Fruit fly (Drosophila melanogaster) whole organism, embryonic: Measurements from ENCODE around the gene CG44139.
A peak's percentile ranks its signal among the peaks of the same experiment; 100 is the strongest.

Experiments
- CG11723 ChIP-seq: fragments of 200-800 bp; sonication (Bioruptor generic); optimal IDR thresholded peaks from 2 replicates; lab custom pipeline; 2017; ENCODE audit warnings: missing biosample characterization, mild to moderate bottlenecking, missing genetic modification characterization
- CG12071 ChIP-seq: fragments of 200-800 bp; sonication (Bioruptor generic); optimal IDR thresholded peaks from 3 replicates; lab custom pipeline; 2018; ENCODE audit warnings: missing biosample characterization, mild to moderate bottlenecking, missing genetic modification characterization
- CG13424 ChIP-seq: fragments of 200-800 bp; sonication (Bioruptor generic); optimal IDR thresholded peaks from 2 replicates; lab custom pipeline; 2019; ENCODE audit warnings: missing biosample characterization, mild to moderate bottlenecking, missing genetic modification characterization, moderate library complexity
- CG13894 ChIP-seq: fragments of 200-800 bp; sonication (Bioruptor generic); optimal IDR thresholded peaks from 3 replicates; lab custom pipeline; 2018; ENCODE audit warnings: missing biosample characterization, mild to moderate bottlenecking, missing genetic modification characterization, moderate library complexity
- CG1602 ChIP-seq: fragments of 200-800 bp; sonication (Bioruptor generic); optimal IDR thresholded peaks from 3 replicates; lab custom pipeline; 2016; ENCODE audit warnings: missing biosample characterization, missing genetic modification characterization
- CG16815 ChIP-seq: fragments of 200-800 bp; sonication (Bioruptor generic); optimal IDR thresholded peaks from 3 replicates; lab custom pipeline; 2017; ENCODE audit warnings: missing biosample characterization, mild to moderate bottlenecking, missing genetic modification characterization
- CG17359 ChIP-seq: fragments of 200-800 bp; sonication (Bioruptor generic); optimal IDR thresholded peaks from 3 replicates; lab custom pipeline; 2018; ENCODE audit warnings: missing biosample characterization, mild to moderate bottlenecking, missing genetic modification characterization, moderate library complexity
- CG17568 ChIP-seq: fragments of 200-800 bp; sonication (Bioruptor generic); optimal IDR thresholded peaks from 2 replicates; lab custom pipeline; 2018; ENCODE audit warnings: missing biosample characterization, mild to moderate bottlenecking, missing genetic modification characterization, moderate library complexity
- CG17829 ChIP-seq: fragments of 200-800 bp; optimal IDR thresholded peaks from 2 replicates; lab custom pipeline; 2019; ENCODE audit warnings: missing biosample characterization, mild to moderate bottlenecking, missing genetic modification characterization, moderate library complexity
- CG30403 ChIP-seq: fragments of 200-800 bp; sonication (Bioruptor generic); optimal IDR thresholded peaks from 3 replicates; lab custom pipeline; 2016; ENCODE audit warnings: missing biosample characterization, missing genetic modification characterization
- CG3995 ChIP-seq: fragments of 200-800 bp; sonication (Bioruptor generic); optimal IDR thresholded peaks from 3 replicates; lab custom pipeline; 2016; ENCODE audit warnings: missing biosample characterization, missing genetic modification characterization
- CG42726 ChIP-seq: fragments of 200-800 bp; sonication (Bioruptor generic); IDR thresholded peaks from 2 replicates; pipeline ENCODE4 v1.3.6; 2022; ENCODE audit warnings: missing biosample characterization, missing genetic modification characterization; ENCODE audit not compliant: partially characterized antibody
- CG4404 ChIP-seq: fragments of 200-800 bp; sonication (Bioruptor generic); IDR thresholded peaks from 2 replicates; pipeline ENCODE4 v1.3.6; 2022; ENCODE audit warnings: missing biosample characterization, missing genetic modification characterization
- CG5953 ChIP-seq: fragments of 200-800 bp; sonication (Bioruptor generic); IDR thresholded peaks from 2 replicates; pipeline ENCODE4 v1.3.6; 2022; ENCODE audit warnings: missing biosample characterization, missing genetic modification characterization
- CG7745 ChIP-seq: fragments of 200-800 bp; sonication (Bioruptor generic); optimal IDR thresholded peaks from 2 replicates; lab custom pipeline; 2018; ENCODE audit warnings: missing biosample characterization, mild to moderate bottlenecking, missing genetic modification characterization, moderate library complexity
- CG8478 ChIP-seq: fragments of >200 bp; optimal IDR thresholded peaks from 2 replicates; lab custom pipeline; 2018
- CG8944 ChIP-seq: fragments of 200-800 bp; sonication (Bioruptor generic); optimal IDR thresholded peaks from 3 replicates; lab custom pipeline; 2016; ENCODE audit warnings: missing biosample characterization, missing genetic modification characterization
- CG9609 ChIP-seq: fragments of 200-800 bp; sonication (Bioruptor generic); optimal IDR thresholded peaks from 3 replicates; lab custom pipeline; 2016; ENCODE audit warnings: missing biosample characterization, missing genetic modification characterization
- CG9727 ChIP-seq: fragments of 200-800 bp; sonication (Bioruptor generic); optimal IDR thresholded peaks from 3 replicates; lab custom pipeline; 2017; ENCODE audit warnings: missing biosample characterization, mild to moderate bottlenecking, missing genetic modification characterization
- CTCF ChIP-seq: fragments of 200-800 bp; sonication (Bioruptor generic); optimal IDR thresholded peaks from 2 replicates; lab custom pipeline; 2017; ENCODE audit warnings: missing biosample characterization, mild to moderate bottlenecking, missing genetic modification characterization, moderate library complexity
- Dad ChIP-seq: fragments of 200-800 bp; sonication (Bioruptor generic); optimal IDR thresholded peaks from 3 replicates; lab custom pipeline; 2016; ENCODE audit warnings: missing biosample characterization, missing genetic modification characterization
- Deaf1 ChIP-seq: fragments of 200-800 bp; optimal IDR thresholded peaks from 3 replicates; lab custom pipeline; 2019; ENCODE audit warnings: missing biosample characterization, mild to moderate bottlenecking, missing genetic modification characterization, moderate library complexity
- Dek ChIP-seq: fragments of 200-800 bp; sonication (Bioruptor generic); optimal IDR thresholded peaks from 3 replicates; lab custom pipeline; 2019; ENCODE audit warnings: missing biosample characterization, mild to moderate bottlenecking, missing genetic modification characterization, moderate library complexity
- Doc2 ChIP-seq: fragments of 200-800 bp; sonication (Bioruptor generic); IDR thresholded peaks from 2 replicates; pipeline ENCODE4 v1.3.6; 2022; ENCODE audit warnings: missing biosample characterization, missing genetic modification characterization
- E2f1 ChIP-seq: fragments of 200-800 bp; sonication (Bioruptor generic); IDR thresholded peaks from 2 replicates; pipeline ENCODE4 v1.3.6; 2022; ENCODE audit warnings: missing biosample characterization, missing genetic modification characterization
- ERR ChIP-seq: fragments of 200-800 bp; sonication (Bioruptor generic); optimal IDR thresholded peaks from 2 replicates; lab custom pipeline; 2016; ENCODE audit warnings: missing biosample characterization, missing genetic modification characterization
- Gsc ChIP-seq: fragments of 200-800 bp; sonication (Bioruptor generic); IDR thresholded peaks from 2 replicates; pipeline ENCODE4 v1.3.6; 2022; ENCODE audit warnings: missing biosample characterization, missing genetic modification characterization
- HHEX ChIP-seq: fragments of 200-800 bp; sonication (Bioruptor generic); optimal IDR thresholded peaks from 3 replicates; lab custom pipeline; 2017; ENCODE audit warnings: missing biosample characterization, mild to moderate bottlenecking, missing genetic modification characterization, missing genetic modification reagents
- Jarid2 ChIP-seq: fragments of 200-800 bp; sonication (Bioruptor generic); optimal IDR thresholded peaks from 3 replicates; lab custom pipeline; 2017; ENCODE audit warnings: mild to moderate bottlenecking, missing biosample characterization, missing genetic modification reagents, missing genetic modification characterization
- NFAT ChIP-seq: fragments of 200-800 bp; sonication (Bioruptor generic); IDR thresholded peaks from 2 replicates; pipeline ENCODE4 v1.3.6; 2022; ENCODE audit warnings: missing biosample characterization, missing genetic modification characterization
- Oaz ChIP-seq: fragments of 200-800 bp; sonication (Bioruptor generic); IDR thresholded peaks from 2 replicates; pipeline ENCODE4 v1.3.6; 2022; ENCODE audit warnings: missing biosample characterization, missing genetic modification characterization
- Pdp1 ChIP-seq, 2 experiments: fragments of 200-800 bp; sonication (Bioruptor generic); optimal IDR thresholded peaks; 3 replicates each; lab custom pipeline; 2016; ENCODE audit warnings: missing biosample characterization in 2 of 2, missing genetic modification characterization in 2 of 2, mild to moderate bottlenecking in 1 of 2, moderate library complexity in 1 of 2
- Sin3A ChIP-seq: fragments of >200 bp; optimal IDR thresholded peaks from 2 replicates; lab custom pipeline; 2018
- bowl ChIP-seq: fragments of 200-800 bp; sonication (Bioruptor generic); IDR thresholded peaks from 2 replicates; pipeline ENCODE4 v1.3.6; 2022; ENCODE audit warnings: missing biosample characterization, missing genetic modification characterization
- cad ChIP-seq: fragments of >200 bp; optimal IDR thresholded peaks from 2 replicates; lab custom pipeline; 2017; ENCODE audit warnings: missing biosample characterization, missing genetic modification characterization
- dan ChIP-seq: fragments of 200-800 bp; sonication (Bioruptor generic); IDR thresholded peaks from 2 replicates; pipeline ENCODE4 v1.3.6; 2022; ENCODE audit warnings: missing biosample characterization, missing genetic modification characterization
- dm ChIP-seq: fragments of 200-800 bp; sonication (Bioruptor generic); optimal IDR thresholded peaks from 3 replicates; lab custom pipeline; 2016; ENCODE audit warnings: missing biosample characterization, missing genetic modification characterization
- gsb-n ChIP-seq: fragments of 200-800 bp; sonication (Bioruptor generic); optimal IDR thresholded peaks from 3 replicates; lab custom pipeline; 2018; ENCODE audit warnings: missing biosample characterization, mild to moderate bottlenecking, missing genetic modification characterization
- hbn ChIP-seq: fragments of 200-800 bp; sonication (Bioruptor generic); IDR thresholded peaks from 2 replicates; pipeline ENCODE4 v1.3.6; 2022; ENCODE audit warnings: missing biosample characterization, missing genetic modification characterization; ENCODE audit not compliant: partially characterized antibody
- inv ChIP-seq: fragments of 200-800 bp; sonication (Bioruptor generic); IDR thresholded peaks from 2 replicates; pipeline ENCODE4 v1.3.6; 2022; ENCODE audit warnings: missing biosample characterization, missing genetic modification characterization; ENCODE audit not compliant: partially characterized antibody
- jing ChIP-seq: fragments of 200-800 bp; sonication (Bioruptor generic); optimal IDR thresholded peaks from 2 replicates; lab custom pipeline; 2018; ENCODE audit warnings: missing biosample characterization, mild to moderate bottlenecking, missing genetic modification characterization
- knrl ChIP-seq: fragments of 200-800 bp; sonication (Bioruptor generic); IDR thresholded peaks from 3 replicates; pipeline ENCODE4 v1.3.6; 2022; ENCODE audit warnings: missing biosample characterization, missing genetic modification characterization; ENCODE audit not compliant: partially characterized antibody
- lab ChIP-seq: fragments of 200-800 bp; sonication (Bioruptor generic); optimal IDR thresholded peaks from 3 replicates; lab custom pipeline; 2017; ENCODE audit warnings: missing biosample characterization, missing genetic modification characterization, mild to moderate bottlenecking, moderate library complexity, missing genetic modification reagents
- nau ChIP-seq: fragments of 200-800 bp; sonication (Bioruptor generic); optimal IDR thresholded peaks from 3 replicates; lab custom pipeline; 2017; ENCODE audit warnings: missing biosample characterization, mild to moderate bottlenecking, missing genetic modification characterization, missing genetic modification reagents
- nmo ChIP-seq: fragments of 200-800 bp; sonication (Bioruptor generic); optimal IDR thresholded peaks from 2 replicates; lab custom pipeline; 2018; ENCODE audit warnings: missing biosample characterization, mild to moderate bottlenecking, missing genetic modification characterization, moderate library complexity
- nom ChIP-seq: fragments of 200-800 bp; sonication (Bioruptor generic); optimal IDR thresholded peaks from 2 replicates; lab custom pipeline; 2017; ENCODE audit warnings: missing biosample characterization, missing genetic modification characterization, mild to moderate bottlenecking, moderate library complexity, missing genetic modification reagents
- pb ChIP-seq: fragments of 200-800 bp; sonication (Bioruptor generic); optimal IDR thresholded peaks from 3 replicates; lab custom pipeline; 2016; ENCODE audit warnings: missing biosample characterization, missing genetic modification characterization
- pum ChIP-seq: fragments of 200-800 bp; sonication (Bioruptor generic); optimal IDR thresholded peaks from 2 replicates; lab custom pipeline; 2016; ENCODE audit warnings: missing biosample characterization, missing genetic modification characterization
- rib ChIP-seq: fragments of 200-800 bp; sonication (Bioruptor generic); IDR thresholded peaks from 2 replicates; pipeline ENCODE4 v1.3.6; 2022; ENCODE audit warnings: missing biosample characterization, missing genetic modification characterization
- zfh1 ChIP-seq: fragments of 200-800 bp; sonication (Bioruptor generic); IDR thresholded peaks from 3 replicates; pipeline ENCODE4 v1.3.6; 2022; ENCODE audit warnings: missing biosample characterization, missing genetic modification characterization

The CG44139 gene

DNA sequence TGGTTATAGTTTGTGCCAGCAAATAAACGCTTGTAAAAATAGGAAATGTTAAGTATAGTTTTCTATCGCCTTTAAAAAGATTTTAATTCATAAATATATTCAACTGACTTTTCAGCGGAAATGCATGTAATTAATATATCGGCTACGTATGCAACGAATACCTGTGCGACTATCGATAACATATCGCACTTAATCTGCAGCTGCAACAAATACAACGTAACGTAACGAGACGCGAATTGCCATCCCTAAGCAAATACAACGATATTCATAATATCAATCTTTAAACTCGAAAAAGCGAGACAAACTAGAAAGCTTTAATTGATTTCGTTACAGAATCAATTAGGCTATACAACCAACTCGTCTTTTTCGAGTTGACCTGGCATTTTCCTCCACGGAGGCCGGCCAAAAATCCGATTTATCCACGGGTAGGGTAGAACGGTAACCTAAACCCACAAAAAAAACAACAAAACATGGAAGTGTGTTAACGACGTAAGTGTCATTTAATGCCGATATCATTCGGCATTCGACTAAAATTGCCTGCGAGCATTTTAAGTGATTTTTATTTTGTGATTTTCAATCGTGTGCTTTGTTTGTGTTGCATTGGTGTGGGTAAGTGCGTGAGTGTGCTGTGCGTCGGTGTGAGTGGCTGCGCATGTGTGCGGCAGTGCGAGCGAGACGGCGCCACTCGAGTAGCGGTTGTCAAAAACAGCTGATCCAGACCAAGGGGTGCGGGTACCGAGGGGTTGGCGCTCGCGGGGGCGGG lies 48.8 kb upstream of the CG44139 start, which contains the start of gene Atxn7 (continued):
- TF ChIP-seq gsb-n: peak; percentile 74
- peak; percentile 93 for TF ChIP-seq inv (GFP tag; lab: Robert Waterston, UW)
- TF ChIP-seq cad (GFP tag; lab: Kevin White, UChicago): no peak
- TF ChIP-seq Pdp1 (GFP tag; optimal IDR thresholded peaks at IDR 0.05; lab: Kevin White, UChicago): peak; percentile 24 to 89
- TF ChIP-seq knrl (GFP tag; lab: Robert Waterston, UW): peak; percentile 86
- TF ChIP-seq Doc2 (GFP tag; lab: Robert Waterston, UW): no peak
- peak; percentile 61 for TF ChIP-seq CG17359 (tag; lab: Kevin White, UChicago)
- TF ChIP-seq E2f1: peak; percentile 36; the same call in 1 of the 2 replicates
- TF ChIP-seq CG7745 (tag; lab: Kevin White, UChicago): peak; percentile 99
- peak; percentile 20 for TF ChIP-seq CG1602 (GFP tag; lab: Kevin White, UChicago)
- peak; percentile 25 for TF ChIP-seq CG30403 (GFP tag; lab: Kevin White, UChicago)
- peak; percentile 20 for TF ChIP-seq Deaf1 (tag; lab: Kevin White, UChicago)
- peak; percentile 68; the same call in 1 of the 2 replicates for TF ChIP-seq CG5953 (GFP tag; lab: Robert Waterston, UW)
- peak; percentile 36 for TF ChIP-seq CG13894 (tag; lab: Kevin White, UChicago)
- no peak for TF ChIP-seq CG17568 (GFP tag; lab: Kevin White, UChicago)
- TF ChIP-seq zfh1 (GFP tag; lab: Robert Waterston, UW): peak; percentile 88
- TF ChIP-seq Dek (tag; lab: Kevin White, UChicago): peak; percentile 54
- peak; percentile 92 for TF ChIP-seq CG3995
- no peak for TF ChIP-seq jing (GFP tag; lab: Kevin White, UChicago)
- TF ChIP-seq CTCF (GFP tag; lab: Kevin White, UChicago): peak; percentile 9
- TF ChIP-seq CG12071 (GFP tag; lab: Kevin White, UChicago): peak; percentile 62
- TF ChIP-seq NFAT (GFP tag; lab: Robert Waterston, UW): peak; percentile 50; the same call in 1 of the 2 replicates
- TF ChIP-seq CG16815 (GFP tag; lab: Kevin White, UChicago): no peak
- no peak for TF ChIP-seq CG4404 (GFP tag; lab: Robert Waterston, UW)
- peak; percentile 69 for TF ChIP-seq dm (GFP tag; lab: Kevin White, UChicago)
- TF ChIP-seq CG8944 (GFP tag; lab: Kevin White, UChicago): peak; percentile 29
- TF ChIP-seq CG9727 (GFP tag; lab: Kevin White, UChicago): peak; percentile 77
- peak; percentile 16 for TF ChIP-seq ERR (GFP tag; lab: Kevin White, UChicago)
- TF ChIP-seq CG17829 (tag; lab: Kevin White, UChicago): peak; percentile 49
- peak; percentile 48 for TF ChIP-seq nau
- peak; percentile 73 for TF ChIP-seq nmo (GFP tag; lab: Kevin White, UChicago)
- TF ChIP-seq CG9609: peak; percentile 42
- TF ChIP-seq Dad (GFP tag; lab: Kevin White, UChicago): peak; percentile 36
- TF ChIP-seq pum (GFP tag; lab: Kevin White, UChicago): no peak
- TF ChIP-seq CG11723 (GFP tag; lab: Kevin White, UChicago): peak; percentile 44
- peak; percentile 48 for TF ChIP-seq pb (GFP tag; lab: Kevin White, UChicago)
- peak; percentile 34 for TF ChIP-seq Sin3A
- TF ChIP-seq CG13424 (tag; lab: Kevin White, UChicago): peak; percentile 44
- peak; percentile 85 for TF ChIP-seq rib (GFP tag; lab: Robert Waterston, UW)
- peak; percentile 96 for TF ChIP-seq hbn
- TF ChIP-seq HHEX (GFP tag; lab: Kevin White, UChicago): peak; percentile 38
- TF ChIP-seq CG42726 (GFP tag; lab: Robert Waterston, UW): peak; percentile 98
- TF ChIP-seq CG8478 (lab: Kevin White, UChicago): peak; percentile 89
- TF ChIP-seq nom: peak; percentile 48
- TF ChIP-seq lab (GFP tag; lab: Kevin White, UChicago): peak; percentile 81
- TF ChIP-seq Oaz (GFP tag; lab: Robert Waterston, UW): peak; percentile 41
- no peak for TF ChIP-seq bowl (GFP tag; lab: Robert Waterston, UW)
- TF ChIP-seq Gsc (GFP tag; lab: Robert Waterston, UW): no peak
- TF ChIP-seq Jarid2 (GFP tag; lab: Kevin White, UChicago): peak; percentile 33
- no peak for TF ChIP-seq dan (GFP tag; lab: Robert Waterston, UW)
